Fruit fly (Drosophila melanogaster): ENCODE results near the gene CG17258.
A peak's percentile ranks its signal among the peaks of the same experiment; 100 is the strongest.

CG17258 gene

dm6 chr2L:3037153-3037579, 2.0 kb upstream of the CG17258 start, which contains the start of the genes CG17260 and SerRS (continued):
- peak; percentile 88 for TF ChIP-seq CG16863 (GFP tag; optimal IDR thresholded peaks at IDR 0.05)
- TF ChIP-seq CG17802 (tag; optimal IDR thresholded peaks at IDR 0.05), result peak; percentile 64
- TF ChIP-seq CG34422 (GFP tag; IDR thresholded peaks at IDR 0.05), result peak; percentile 95
- peak; percentile 77 for TF ChIP-seq CG30431 (GFP tag; optimal IDR thresholded peaks at IDR 0.05)
- peak; percentile 73 for TF ChIP-seq CG3838 (GFP tag; optimal IDR thresholded peaks at IDR 0.05)
- TF ChIP-seq Dref (GFP tag; IDR thresholded peaks at IDR 0.05), result peak; percentile 25; the same call in 1 of the 2 replicates
- TF ChIP-seq CG10565 (GFP tag; optimal IDR thresholded peaks at IDR 0.05), result peak; percentile 57
- peak; percentile 98 for TF ChIP-seq Med (GFP tag)
- TF ChIP-seq CG14710 (tag; optimal IDR thresholded peaks at IDR 0.05), result peak; percentile 91
- no peak for TF ChIP-seq Doc3 (GFP tag; IDR thresholded peaks at IDR 0.05; ENCODE audit: partially characterized antibody)
- TF ChIP-seq zfh2 (GFP tag; optimal IDR thresholded peaks at IDR 0.05), result peak; percentile 97
- TF ChIP-seq Xrp1 (GFP tag; IDR thresholded peaks at IDR 0.05), result peak; percentile 95
- peak; percentile 66 for TF ChIP-seq Sry-δ (GFP tag; optimal IDR thresholded peaks at IDR 0.05)
- peak; percentile 80 for TF ChIP-seq CG9876 (GFP tag; optimal IDR thresholded peaks at IDR 0.05)
- TF ChIP-seq bigmax (GFP tag; optimal IDR thresholded peaks at IDR 0.05), result no peak
- peak; percentile 59; the same call in 1 of the 2 replicates for TF ChIP-seq Dip2 (GFP tag; IDR thresholded peaks at IDR 0.05)
- TF ChIP-seq Sox102F (GFP tag; optimal IDR thresholded peaks at IDR 0.05), result peak; percentile 93
- TF ChIP-seq wor (GFP tag; IDR thresholded peaks at IDR 0.05), result peak; percentile 88
- no peak for TF ChIP-seq Opbp (GFP tag; IDR thresholded peaks at IDR 0.05; ENCODE audit: partially characterized antibody)
- peak; percentile 91 for TF ChIP-seq CG10209 (GFP tag; optimal IDR thresholded peaks at IDR 0.05)
- TF ChIP-seq Bdp1 (GFP tag; optimal IDR thresholded peaks at IDR 0.05), result peak; percentile 89
- TF ChIP-seq Drgx (GFP tag; IDR thresholded peaks at IDR 0.05), result peak; percentile 83
- peak; percentile 95 for TF ChIP-seq CG13624 (GFP tag; optimal IDR thresholded peaks at IDR 0.05)
- TF ChIP-seq Spps (tag; optimal IDR thresholded peaks at IDR 0.05), result peak; percentile 85
- no peak for TF ChIP-seq CG1832 (GFP tag; optimal IDR thresholded peaks at IDR 0.05)
- peak; percentile 34; the same call in 1 of the 2 replicates for TF ChIP-seq inv (GFP tag; IDR thresholded peaks at IDR 0.05; ENCODE audit: partially characterized antibody)
- TF ChIP-seq Nf-YC (tag; optimal IDR thresholded peaks at IDR 0.05), result peak; percentile 86
- peak; percentile 66 for TF ChIP-seq ftz-f1 (GFP tag; optimal IDR thresholded peaks at IDR 0.05)
- TF ChIP-seq NK7.1 (GFP tag; optimal IDR thresholded peaks at IDR 0.05), result peak; percentile 91
- TF ChIP-seq ap (GFP tag; IDR thresholded peaks at IDR 0.05), result peak; percentile 82
- TF ChIP-seq Meics (GFP tag; optimal IDR thresholded peaks at IDR 0.05), result peak; percentile 100
- peak; percentile 63; the same call in 1 of the 3 replicates for TF ChIP-seq gce (GFP tag; IDR thresholded peaks at IDR 0.05)
- peak; percentile 84 for TF ChIP-seq CG3407 (GFP tag; optimal IDR thresholded peaks at IDR 0.05)
- TF ChIP-seq fd3F (GFP tag; optimal IDR thresholded peaks at IDR 0.05), result peak; percentile 92
- peak; percentile 88 for TF ChIP-seq CHES-1-like (GFP tag; optimal IDR thresholded peaks at IDR 0.05)
- peak; percentile 93 for TF ChIP-seq trem (tag; optimal IDR thresholded peaks at IDR 0.05)
- peak; percentile 68 for TF ChIP-seq repo (GFP tag; optimal IDR thresholded peaks at IDR 0.05)
- peak; percentile 77; the same call in 1 of the 3 replicates for TF ChIP-seq ci (GFP tag; IDR thresholded peaks at IDR 0.05)
- no peak for TF ChIP-seq Tbp (GFP tag; optimal IDR thresholded peaks at IDR 0.05)
- TF ChIP-seq CG9797 (GFP tag; optimal IDR thresholded peaks at IDR 0.05), result peak; percentile 17
- TF ChIP-seq CG7963 (GFP tag; IDR thresholded peaks at IDR 0.05; ENCODE audit: partially characterized antibody), result no peak
- TF ChIP-seq CoRest (tag; optimal IDR thresholded peaks at IDR 0.05), result peak; percentile 95
- TF ChIP-seq grau (tag; optimal IDR thresholded peaks at IDR 0.05), result peak; percentile 92
- peak; percentile 35; the same call in 1 of the 2 replicates for TF ChIP-seq CG1024 (GFP tag; IDR thresholded peaks at IDR 0.05)
- peak; percentile 92 for TF ChIP-seq CG12744 (GFP tag; optimal IDR thresholded peaks at IDR 0.05)
- peak; percentile 96 for TF ChIP-seq pnt (GFP tag; optimal IDR thresholded peaks at IDR 0.05)
- TF ChIP-seq org-1 (GFP tag; optimal IDR thresholded peaks at IDR 0.05), result peak; percentile 84
- TF ChIP-seq CG1602 (GFP tag; optimal IDR thresholded peaks at IDR 0.05), result peak; percentile 96
- peak; percentile 73 for TF ChIP-seq gsb (GFP tag; IDR thresholded peaks at IDR 0.05)
- TF ChIP-seq CG1792 (GFP tag; optimal IDR thresholded peaks at IDR 0.05), result peak; percentile 78
- peak; percentile 89 for TF ChIP-seq CG8388 (GFP tag; optimal IDR thresholded peaks at IDR 0.05)
